Fruit fly (Drosophila melanogaster) whole organism, wandering third instar larva: Measurements from ENCODE around the gene CG32425.

Source experiments
- Abd-B ChIP-seq: fragments of >200 bp; optimal IDR thresholded peaks from 2 replicates; lab custom pipeline; 2017; ENCODE audit warnings: missing biosample characterization, missing genetic modification characterization
- CG32264 ChIP-seq: fragments of 200-800 bp; sonication (Bioruptor generic); optimal IDR thresholded peaks from 2 replicates; lab custom pipeline; 2016; ENCODE audit warnings: missing biosample characterization, missing genetic modification characterization
- CG9705 ChIP-seq: fragments of 200-800 bp; sonication (Bioruptor generic); optimal IDR thresholded peaks from 2 replicates; lab custom pipeline; 2018; ENCODE audit warnings: missing biosample characterization, mild to moderate bottlenecking, missing genetic modification characterization
- CrebA ChIP-seq: fragments of 200-800 bp; sonication (Bioruptor generic); optimal IDR thresholded peaks from 2 replicates; lab custom pipeline; 2016; ENCODE audit warnings: missing biosample characterization, mild to moderate bottlenecking, missing genetic modification characterization, borderline replicate concordance
- Dfd ChIP-seq: fragments of >200 bp; optimal IDR thresholded peaks from 2 replicates; lab custom pipeline; 2017; ENCODE audit warnings: missing biosample characterization, missing genetic modification characterization
- Mio ChIP-seq: sonication (Bioruptor generic); optimal IDR thresholded peaks from 2 replicates; lab custom pipeline; 2016; ENCODE audit warnings: missing biosample characterization, missing genetic modification characterization
- OdsH ChIP-seq: fragments of 200-800 bp; sonication (Bioruptor generic); optimal IDR thresholded peaks from 2 replicates; lab custom pipeline; 2016; ENCODE audit warnings: missing biosample characterization, mild to moderate bottlenecking, missing genetic modification characterization
- h ChIP-seq: fragments of 200-800 bp; sonication (Bioruptor generic); optimal IDR thresholded peaks from 3 replicates; lab custom pipeline; 2016; ENCODE audit warnings: missing biosample characterization, mild to moderate bottlenecking, missing genetic modification characterization
- pan ChIP-seq: fragments of >200 bp; optimal IDR thresholded peaks from 2 replicates; lab custom pipeline; 2017
- psq ChIP-seq: fragments of 200-800 bp; sonication (Bioruptor generic); optimal IDR thresholded peaks from 3 replicates; lab custom pipeline; 2017; ENCODE audit warnings: missing biosample characterization, mild to moderate bottlenecking, missing genetic modification characterization, moderate library complexity
- sage ChIP-seq: fragments of 200-800 bp; sonication (Bioruptor generic); optimal IDR thresholded peaks from 2 replicates; lab custom pipeline; 2016; ENCODE audit warnings: missing biosample characterization, mild to moderate bottlenecking, missing genetic modification characterization

DNA sequence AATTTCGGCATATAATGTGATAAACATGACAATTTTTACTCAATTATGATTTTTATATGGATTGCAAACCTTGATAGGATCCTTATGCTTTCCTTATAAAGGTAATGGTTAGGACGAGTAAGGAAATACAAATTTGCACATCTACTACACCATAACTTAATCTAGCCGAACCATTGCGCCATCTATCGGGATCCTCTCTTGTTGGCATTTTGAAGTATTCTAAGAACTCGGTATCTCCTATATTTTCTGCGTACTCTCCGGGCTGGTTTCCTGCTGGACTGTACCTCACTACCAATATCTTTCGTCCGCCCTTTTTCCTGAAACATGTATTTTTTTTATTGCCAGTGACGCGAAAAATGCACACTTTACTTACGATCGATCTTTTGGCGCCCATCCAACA lies 32.4 kb upstream of the CG32425 start, which contains the start of gene atk:
- TF ChIP-seq sage: no peak
- no peak for TF ChIP-seq OdsH (GFP tag; lab: Kevin White, UChicago)
- TF ChIP-seq CG9705 (GFP tag; lab: Kevin White, UChicago): no peak
- no peak for TF ChIP-seq h
- TF ChIP-seq pan (lab: Kevin White, UChicago): no peak
- no peak for TF ChIP-seq CrebA (GFP tag; lab: Kevin White, UChicago)
- no peak for TF ChIP-seq CG32264 (GFP tag; lab: Kevin White, UChicago)
- no peak for TF ChIP-seq psq (GFP tag; lab: Kevin White, UChicago)
- TF ChIP-seq Dfd (GFP tag; lab: Kevin White, UChicago): no peak
- no peak for TF ChIP-seq Abd-B (GFP tag; lab: Kevin White, UChicago)
- no peak for TF ChIP-seq Mio (GFP tag; lab: Kevin White, UChicago)
